Worm (Caenorhabditis elegans): ENCODE measurements around the gene C47A4.3.

- TF ChIP-seq hmg-4 (GFP tag; optimal IDR thresholded peaks at IDR 0.05) (no peak), tbx-37 (GFP tag; conservative IDR thresholded peaks at IDR 0.05) (no peak), tbx-11 (GFP tag; IDR thresholded peaks at IDR 0.05) (no peak), flt-1 (GFP tag; IDR thresholded peaks at IDR 0.05) (no peak)
Measured at ce11 chrIV:13786690-13787089, 44.5 kb upstream of the C47A4.3 start, which contains the start of gene icap-1.
